Worm (Caenorhabditis elegans): ENCODE measurements around the gene igcm-2.

The igcm-2 gene

DNA sequence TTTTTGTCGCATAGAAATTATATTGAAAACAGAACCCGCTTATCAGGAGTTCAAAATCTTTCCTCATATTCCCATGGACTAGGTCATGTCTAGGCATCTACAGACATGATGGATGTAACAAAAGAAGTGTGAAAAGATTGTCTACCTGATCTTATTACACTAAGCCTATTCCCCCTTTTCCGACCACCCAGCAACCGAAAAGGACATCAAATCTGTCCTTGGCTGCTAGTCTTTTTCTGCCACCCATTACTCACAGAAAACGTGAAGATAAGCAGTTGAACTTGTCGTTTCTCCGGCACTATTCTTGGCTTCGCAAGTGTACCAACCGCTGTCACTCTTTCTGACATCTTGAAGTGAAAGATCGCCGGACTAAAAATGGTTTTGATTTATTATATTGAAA lies 8.5 kb downstream of the igcm-2 start:
- no peak for TF ChIP-seq unc-3 (GFP tag; conservative IDR thresholded peaks at IDR 0.05)
- TF ChIP-seq unc-3 (tag; optimal IDR thresholded peaks at IDR 0.05) = no peak
- no peak for TF ChIP-seq F13H6.1 (tag; optimal IDR thresholded peaks at IDR 0.05)

DNA sequence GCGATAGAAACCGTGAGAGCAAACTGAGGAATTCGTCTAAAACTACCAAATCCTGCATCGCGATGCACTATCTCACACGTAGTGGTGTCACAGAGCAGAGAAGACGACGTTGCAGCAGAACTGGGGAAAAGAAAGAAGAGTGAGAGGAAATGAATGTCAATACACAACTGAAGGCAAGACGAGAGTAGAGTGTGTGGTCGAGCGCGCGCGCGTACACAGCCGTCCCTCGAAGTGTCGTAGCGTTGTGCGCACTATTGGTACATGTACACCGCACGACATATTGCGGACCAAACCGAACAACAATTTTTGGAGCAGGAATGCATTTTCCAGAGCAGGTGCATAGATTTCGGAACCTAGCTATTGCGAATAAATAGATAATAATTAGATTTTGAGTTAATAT lies 13.0 kb downstream of the igcm-2 start:
- TF ChIP-seq unc-42 (tag; optimal IDR thresholded peaks at IDR 0.05) (peak; percentile 62), eyg-1 (tag; optimal IDR thresholded peaks at IDR 0.05) (no peak), ceh-9 (tag; optimal IDR thresholded peaks at IDR 0.05) (no peak), nhr-232 (tag; optimal IDR thresholded peaks at IDR 0.05) (no peak), K09A11.1 (tag; optimal IDR thresholded peaks at IDR 0.05; ENCODE audit: insufficient read depth) (no peak), gmeb-2 (tag; optimal IDR thresholded peaks at IDR 0.05) (no peak), ceh-6 (GFP tag; optimal IDR thresholded peaks at IDR 0.05) (peak; percentile 35), elt-4 (tag; optimal IDR thresholded peaks at IDR 0.05) (no peak), nfya-1 (tag; optimal IDR thresholded peaks at IDR 0.05) (peak; percentile 65), C38D4.7 (GFP tag; optimal IDR thresholded peaks at IDR 0.05) (no peak), K02D7.2 (tag; optimal IDR thresholded peaks at IDR 0.05) (no peak), ceh-30 (tag; optimal IDR thresholded peaks at IDR 0.05) (no peak), sox-2 (GFP tag; IDR thresholded peaks at IDR 0.05) (no peak), sdc-2 (tag; optimal IDR thresholded peaks at IDR 0.05) (peak; percentile 62), pat-9 (tag; optimal IDR thresholded peaks at IDR 0.05) (peak; percentile 11), unc-55 (GFP tag; optimal IDR thresholded peaks at IDR 0.05) (peak; percentile 32), pax-1 (tag; optimal IDR thresholded peaks at IDR 0.05) (no peak), ceh-45 (GFP tag; IDR thresholded peaks at IDR 0.05) (no peak), tbx-2 (tag; optimal IDR thresholded peaks at IDR 0.05) (peak; percentile 77), ceh-34 (tag; optimal IDR thresholded peaks at IDR 0.05) (peak; percentile 50), unc-3 (GFP tag; conservative IDR thresholded peaks at IDR 0.05) (no peak), unc-3 (tag; optimal IDR thresholded peaks at IDR 0.05) (no peak), hlh-15 (tag; optimal IDR thresholded peaks at IDR 0.05) (no peak), ahr-1 (tag; optimal IDR thresholded peaks at IDR 0.05) (no peak), ceh-31 (tag; optimal IDR thresholded peaks at IDR 0.05) (peak; percentile 66), C08G9.2 (tag; optimal IDR thresholded peaks at IDR 0.05) (peak; percentile 40), pqm-1 (tag; optimal IDR thresholded peaks at IDR 0.05) (no peak), dve-1 (tag; optimal IDR thresholded peaks at IDR 0.05) (no peak), syd-9 (tag; optimal IDR thresholded peaks at IDR 0.05) (peak; percentile 60), ceh-18 (tag; optimal IDR thresholded peaks at IDR 0.05) (peak; percentile 31), pag-3 (tag; optimal IDR thresholded peaks at IDR 0.05; ENCODE audit: borderline replicate concordance) (no peak), hlh-8 (tag; optimal IDR thresholded peaks at IDR 0.05) (peak; percentile 9), hlh-13 (GFP tag; optimal IDR thresholded peaks at IDR 0.05) (no peak), ceh-19 (GFP tag; optimal IDR thresholded peaks at IDR 0.05) (peak; percentile 36), mec-3 (tag; optimal IDR thresholded peaks at IDR 0.05; ENCODE audit: borderline replicate concordance) (no peak), pha-4 (tag; optimal IDR thresholded peaks at IDR 0.05) (no peak), ceh-14 (tag; optimal IDR thresholded peaks at IDR 0.05) (peak; percentile 68), ceh-48 (tag; optimal IDR thresholded peaks at IDR 0.05) (peak; percentile 30), hlh-6 (tag; optimal IDR thresholded peaks at IDR 0.05) (peak; percentile 50), rnt-1 (tag; optimal IDR thresholded peaks at IDR 0.05) (peak; percentile 28), unc-86 (tag; optimal IDR thresholded peaks at IDR 0.05) (no peak), hlh-30 (tag; optimal IDR thresholded peaks at IDR 0.05; ENCODE audit: insufficient read depth) (peak; percentile 11)

Data from whole organism, late embryonic.